Worm (Caenorhabditis elegans) whole organism, mixed stage, embryonic: ENCODE measurements around the gene str-136.

ENCODE experiments used
- ces-1 ChIP-seq: fragments of 150-350 bp; optimal IDR thresholded peaks from 2 replicates; lab custom pipeline; 2014; ENCODE audit warnings: missing biosample characterization, missing genetic modification reagents, missing genetic modification characterization
- drap-1 ChIP-seq: fragments of 200-800 bp; sonication (Bioruptor generic); optimal IDR thresholded peaks from 3 replicates; lab custom pipeline; 2018; ENCODE audit warnings: mild to moderate bottlenecking, missing genetic modification characterization, missing compliant biosample characterization
- elt-3 ChIP-seq: fragments of 150-350 bp; optimal IDR thresholded peaks from 2 replicates; lab custom pipeline; 2014; ENCODE audit warnings: missing biosample characterization, missing genetic modification characterization
- lin-32 ChIP-seq: fragments of 200-800 bp; sonication (Bioruptor generic); optimal IDR thresholded peaks from 2 replicates; lab custom pipeline; 2018; ENCODE audit warnings: mild to moderate bottlenecking, missing genetic modification characterization, missing compliant biosample characterization
- lsy-2 ChIP-seq: fragments of 150-350 bp; optimal IDR thresholded peaks from 2 replicates; lab custom pipeline; 2014; ENCODE audit warnings: missing biosample characterization, missing genetic modification characterization
- mls-2 ChIP-seq: sonication (generic microtip); optimal IDR thresholded peaks from 2 replicates; lab custom pipeline; 2016; ENCODE audit warnings: mild to moderate bottlenecking, missing genetic modification characterization, moderate library complexity, missing compliant biosample characterization
- pha-4 ChIP-seq: fragments of 150-350 bp; optimal IDR thresholded peaks from 2 replicates; lab custom pipeline; 2018; ENCODE audit warnings: missing biosample characterization, missing genetic modification reagents, missing genetic modification characterization
- snpc-4 ChIP-seq: fragments of 150-350 bp; optimal IDR thresholded peaks from 2 replicates; lab custom pipeline; 2014; ENCODE audit warnings: missing biosample characterization, missing genetic modification characterization
- tbx-8 ChIP-seq: fragments of 200-800 bp; sonication (Bioruptor generic); optimal IDR thresholded peaks from 2 replicates; lab custom pipeline; 2018; ENCODE audit warnings: mild to moderate bottlenecking, missing genetic modification characterization, moderate library complexity, missing compliant biosample characterization
- unc-39 ChIP-seq: fragments of 150-350 bp; optimal IDR thresholded peaks from 2 replicates; lab custom pipeline; 2014; ENCODE audit warnings: missing biosample characterization, missing genetic modification characterization
- unc-62 ChIP-seq: fragments of 150-350 bp; optimal IDR thresholded peaks from 2 replicates; lab custom pipeline; 2014; ENCODE audit warnings: missing biosample characterization, missing genetic modification reagents, missing genetic modification characterization
- zip-8 ChIP-seq: fragments of 150-350 bp; optimal IDR thresholded peaks from 2 replicates; lab custom pipeline; 2014; ENCODE audit warnings: missing biosample characterization, missing genetic modification characterization
- ztf-11 ChIP-seq: fragments of 150-350 bp; optimal IDR thresholded peaks from 2 replicates; lab custom pipeline; 2014; ENCODE audit warnings: missing biosample characterization, missing genetic modification characterization

DNA sequence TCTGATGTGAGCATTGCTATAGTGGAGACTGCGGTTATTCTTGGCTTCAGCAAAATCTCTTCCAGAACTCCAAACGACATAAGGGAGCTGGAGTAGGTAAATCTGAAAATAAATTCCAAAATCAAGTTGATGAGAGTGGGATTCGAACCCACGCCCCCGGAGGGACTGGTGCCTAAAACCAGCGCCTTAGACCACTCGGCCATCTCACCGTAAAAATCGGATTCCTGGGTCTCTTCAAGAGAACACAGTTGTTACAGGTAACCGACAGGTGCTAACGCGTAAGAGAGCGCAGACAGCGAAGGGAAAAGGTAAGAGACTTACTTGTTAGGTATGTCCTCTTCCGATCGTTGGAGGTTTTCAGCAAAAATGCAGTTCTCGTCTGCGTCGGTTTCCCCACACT lies 43.4 kb downstream of the str-136 start:
- TF ChIP-seq tbx-8 (GFP tag; lab: Kevin White, UChicago): no peak
- no peak for TF ChIP-seq lsy-2
- TF ChIP-seq drap-1 (GFP tag; lab: Kevin White, UChicago): peak; percentile 45
- TF ChIP-seq ztf-11 (tag; lab: Kevin White, UChicago): no peak
- peak; percentile 18 for TF ChIP-seq lin-32 (GFP tag; lab: Kevin White, UChicago)
- no peak for TF ChIP-seq unc-62 (GFP tag; lab: Kevin White, UChicago)
- no peak for TF ChIP-seq ces-1
- no peak for TF ChIP-seq mls-2
- no peak for TF ChIP-seq elt-3 (tag; lab: Kevin White, UChicago)
- TF ChIP-seq pha-4: no peak
- no peak for TF ChIP-seq zip-8 (tag; lab: Kevin White, UChicago)
- no peak for TF ChIP-seq snpc-4
- TF ChIP-seq unc-39: no peak
